Fruit fly (Drosophila melanogaster) whole organism, embryonic: ENCODE data around the gene CG4297.

Source experiments
- Asciz ChIP-seq: fragments of 200-800 bp; sonication (Bioruptor generic); optimal IDR thresholded peaks from 2 replicates; lab custom pipeline; 2017; ENCODE audit warnings: missing biosample characterization, mild to moderate bottlenecking, missing genetic modification characterization, missing genetic modification reagents
- B-H2 ChIP-seq: fragments of 200-800 bp; sonication (Bioruptor generic); optimal IDR thresholded peaks from 2 replicates; lab custom pipeline; 2018; ENCODE audit warnings: missing biosample characterization, mild to moderate bottlenecking, missing genetic modification characterization
- CG10147 ChIP-seq: fragments of 200-800 bp; sonication (Bioruptor generic); optimal IDR thresholded peaks from 2 replicates; lab custom pipeline; 2019; ENCODE audit warnings: missing biosample characterization, mild to moderate bottlenecking, missing genetic modification characterization, moderate library complexity
- CG10209 ChIP-seq: fragments of 200-800 bp; sonication (Bioruptor generic); optimal IDR thresholded peaks from 3 replicates; lab custom pipeline; 2017; ENCODE audit warnings: missing biosample characterization, mild to moderate bottlenecking, missing genetic modification characterization, missing genetic modification reagents
- CG10267 ChIP-seq: fragments of 200-800 bp; sonication (Bioruptor generic); optimal IDR thresholded peaks from 2 replicates; lab custom pipeline; 2018; ENCODE audit warnings: missing biosample characterization, mild to moderate bottlenecking, missing genetic modification characterization, moderate library complexity
- CG10543 ChIP-seq: fragments of 200-800 bp; sonication (Bioruptor generic); optimal IDR thresholded peaks from 3 replicates; lab custom pipeline; 2017; ENCODE audit warnings: missing biosample characterization, mild to moderate bottlenecking, missing genetic modification characterization, moderate library complexity
- CG10959 ChIP-seq: fragments of 200-800 bp; sonication (Bioruptor generic); IDR thresholded peaks from 2 replicates; pipeline ENCODE4 v1.3.6; 2022; ENCODE audit warnings: missing biosample characterization, missing genetic modification characterization
- CG12104 ChIP-seq: fragments of 200-800 bp; sonication (Bioruptor generic); optimal IDR thresholded peaks from 3 replicates; lab custom pipeline; 2016; ENCODE audit warnings: missing biosample characterization, missing genetic modification characterization
- CG12155 ChIP-seq: fragments of 200-800 bp; sonication (Bioruptor generic); optimal IDR thresholded peaks from 3 replicates; lab custom pipeline; 2016; ENCODE audit warnings: missing biosample characterization, missing genetic modification characterization
- CG12299 ChIP-seq: fragments of 200-800 bp; sonication (Bioruptor generic); optimal IDR thresholded peaks from 2 replicates; lab custom pipeline; 2018; ENCODE audit warnings: missing biosample characterization, mild to moderate bottlenecking, missing genetic modification characterization
- CG13123 ChIP-seq: fragments of 200-800 bp; sonication (Bioruptor generic); optimal IDR thresholded peaks from 2 replicates; lab custom pipeline; 2016; ENCODE audit warnings: missing biosample characterization, missing genetic modification characterization
- CG14860 ChIP-seq: fragments of 200-800 bp; sonication (Bioruptor generic); IDR thresholded peaks from 3 replicates; pipeline ENCODE4 v1.3.6; 2022; ENCODE audit warnings: missing biosample characterization, missing genetic modification characterization; ENCODE audit not compliant: partially characterized antibody
- CG14965 ChIP-seq: fragments of 200-800 bp; sonication (Bioruptor generic); optimal IDR thresholded peaks from 2 replicates; lab custom pipeline; 2016; ENCODE audit warnings: missing biosample characterization, missing genetic modification characterization, borderline replicate concordance
- CG16815 ChIP-seq: fragments of 200-800 bp; sonication (Bioruptor generic); optimal IDR thresholded peaks from 3 replicates; lab custom pipeline; 2017; ENCODE audit warnings: missing biosample characterization, mild to moderate bottlenecking, missing genetic modification characterization
- CG17359 ChIP-seq: fragments of 200-800 bp; sonication (Bioruptor generic); optimal IDR thresholded peaks from 3 replicates; lab custom pipeline; 2018; ENCODE audit warnings: missing biosample characterization, mild to moderate bottlenecking, missing genetic modification characterization, moderate library complexity
- CG17612 ChIP-seq: fragments of 200-800 bp; sonication (Bioruptor generic); IDR thresholded peaks from 2 replicates; pipeline ENCODE4 v1.3.6; 2022; ENCODE audit warnings: missing biosample characterization, missing genetic modification characterization
- CG2116 ChIP-seq: fragments of 200-800 bp; sonication (Bioruptor generic); optimal IDR thresholded peaks from 3 replicates; lab custom pipeline; 2018; ENCODE audit warnings: missing biosample characterization, mild to moderate bottlenecking, missing genetic modification characterization
- CG2889 ChIP-seq: fragments of 200-800 bp; sonication (Bioruptor generic); IDR thresholded peaks from 3 replicates; pipeline ENCODE4 v1.3.6; 2022; ENCODE audit warnings: missing biosample characterization, missing genetic modification characterization
- CG32532 ChIP-seq: fragments of 200-800 bp; sonication (Bioruptor generic); IDR thresholded peaks from 2 replicates; pipeline ENCODE4 v1.3.6; 2022; ENCODE audit warnings: missing biosample characterization, missing genetic modification characterization
- CG7786 ChIP-seq: fragments of 200-800 bp; sonication (Bioruptor generic); optimal IDR thresholded peaks from 2 replicates; lab custom pipeline; 2016; ENCODE audit warnings: missing biosample characterization, missing genetic modification characterization
- CG8359 ChIP-seq: fragments of 200-800 bp; sonication (Bioruptor generic); optimal IDR thresholded peaks from 2 replicates; lab custom pipeline; 2017; ENCODE audit warnings: missing biosample characterization, mild to moderate bottlenecking, missing genetic modification characterization, borderline replicate concordance
- CG8765 ChIP-seq: fragments of 200-800 bp; sonication (Bioruptor generic); IDR thresholded peaks from 2 replicates; pipeline ENCODE4 v1.3.6; 2022; ENCODE audit warnings: missing biosample characterization, missing genetic modification characterization
- CG8924 ChIP-seq: fragments of 200-800 bp; optimal IDR thresholded peaks from 3 replicates; lab custom pipeline; 2019; ENCODE audit warnings: missing biosample characterization, mild to moderate bottlenecking, missing genetic modification characterization, moderate library complexity
- CG9797 ChIP-seq: fragments of 200-800 bp; sonication (Bioruptor generic); optimal IDR thresholded peaks from 3 replicates; lab custom pipeline; 2018; ENCODE audit warnings: missing biosample characterization, mild to moderate bottlenecking, missing genetic modification characterization
- Dll ChIP-seq: fragments of 200-800 bp; sonication (Bioruptor generic); IDR thresholded peaks from 4 replicates; pipeline ENCODE4 v1.3.6; 2022; ENCODE audit warnings: missing biosample characterization, missing genetic modification characterization; ENCODE audit not compliant: partially characterized antibody
- Kr ChIP-seq: fragments of 200-800 bp; sonication (Bioruptor generic); optimal IDR thresholded peaks from 2 replicates; lab custom pipeline; 2017; ENCODE audit warnings: missing biosample characterization, mild to moderate bottlenecking, missing genetic modification characterization
- Med ChIP-seq: fragments of 200-800 bp; sonication (Bioruptor generic); peaks from one replicate; lab custom pipeline; 2016; ENCODE audit warnings: missing biosample characterization, missing genetic modification characterization, mild to moderate bottlenecking, inconsistent platforms, moderate library complexity
- abd-A ChIP-seq: fragments of 200-800 bp; sonication (Bioruptor generic); optimal IDR thresholded peaks from 3 replicates; lab custom pipeline; 2019; ENCODE audit warnings: missing biosample characterization, mild to moderate bottlenecking, missing genetic modification characterization, moderate library complexity
- amos ChIP-seq: fragments of 200-800 bp; sonication (Bioruptor generic); IDR thresholded peaks from 2 replicates; pipeline ENCODE4 v1.3.6; 2022; ENCODE audit warnings: missing biosample characterization, missing genetic modification characterization; ENCODE audit not compliant: partially characterized antibody
- bsh ChIP-seq, 2 experiments: fragments of 200-800 bp; sonication (Bioruptor generic); optimal IDR thresholded peaks; 2 replicates each; lab custom pipeline; 2017 to 2018; ENCODE audit warnings: mild to moderate bottlenecking in 2 of 2, missing biosample characterization in 2 of 2, missing genetic modification characterization in 2 of 2, moderate library complexity in 1 of 2
- cad ChIP-seq: fragments of >200 bp; optimal IDR thresholded peaks from 2 replicates; lab custom pipeline; 2017; ENCODE audit warnings: missing biosample characterization, missing genetic modification characterization
- disco-r ChIP-seq: fragments of 200-800 bp; sonication (Bioruptor generic); optimal IDR thresholded peaks from 2 replicates; lab custom pipeline; 2016; ENCODE audit warnings: missing biosample characterization, missing genetic modification characterization
- dysf ChIP-seq: fragments of 200-800 bp; sonication (Bioruptor generic); IDR thresholded peaks from 3 replicates; pipeline ENCODE4 v1.3.6; 2022; ENCODE audit warnings: missing biosample characterization, missing genetic modification characterization
- exex ChIP-seq: fragments of 200-800 bp; sonication (Bioruptor generic); optimal IDR thresholded peaks from 4 replicates; lab custom pipeline; 2018; ENCODE audit warnings: missing biosample characterization, mild to moderate bottlenecking, missing genetic modification characterization, moderate library complexity
- fd64A ChIP-seq: fragments of 200-800 bp; sonication (Bioruptor generic); optimal IDR thresholded peaks from 3 replicates; lab custom pipeline; 2018; ENCODE audit warnings: missing biosample characterization, mild to moderate bottlenecking, missing genetic modification characterization
- gcm ChIP-seq: fragments of 200-800 bp; sonication (Bioruptor generic); optimal IDR thresholded peaks from 2 replicates; lab custom pipeline; 2019; ENCODE audit warnings: missing biosample characterization, mild to moderate bottlenecking, missing genetic modification characterization, moderate library complexity
- gem ChIP-seq: fragments of 200-800 bp; sonication (Bioruptor generic); optimal IDR thresholded peaks from 2 replicates; lab custom pipeline; 2019; ENCODE audit warnings: missing biosample characterization, mild to moderate bottlenecking, missing genetic modification characterization, moderate library complexity
- gfzf ChIP-seq: fragments of 200-800 bp; sonication (Bioruptor generic); optimal IDR thresholded peaks from 2 replicates; lab custom pipeline; 2016; ENCODE audit warnings: missing biosample characterization, mild to moderate bottlenecking, missing genetic modification characterization, moderate library complexity
- grau ChIP-seq: fragments of 200-800 bp; optimal IDR thresholded peaks from 3 replicates; lab custom pipeline; 2019; ENCODE audit warnings: missing biosample characterization, mild to moderate bottlenecking, missing genetic modification characterization, moderate library complexity
- hb ChIP-seq: fragments of 200-800 bp; sonication (Bioruptor generic); IDR thresholded peaks from 3 replicates; pipeline ENCODE4 v1.3.6; 2022; ENCODE audit warnings: missing biosample characterization, missing genetic modification characterization; ENCODE audit not compliant: partially characterized antibody
- her ChIP-seq: fragments of 200-800 bp; sonication (Bioruptor generic); optimal IDR thresholded peaks from 2 replicates; lab custom pipeline; 2016; ENCODE audit warnings: missing biosample characterization, missing genetic modification characterization
- kah ChIP-seq: fragments of 200-800 bp; sonication (Bioruptor generic); optimal IDR thresholded peaks from 2 replicates; lab custom pipeline; 2018; ENCODE audit warnings: missing biosample characterization, mild to moderate bottlenecking, missing genetic modification characterization
- klu ChIP-seq: fragments of 200-800 bp; sonication (Bioruptor generic); IDR thresholded peaks from 2 replicates; pipeline ENCODE4 v1.3.6; 2022; ENCODE audit warnings: missing biosample characterization, missing genetic modification characterization
- lola ChIP-seq, 3 experiments: fragments of >200 bp in 2 of 3; fragments of 200-800 bp in 1 of 3; sonication (Bioruptor generic) in 1 of 3; optimal IDR thresholded peaks; 2 replicates each; lab custom pipeline; 2017 to 2019; ENCODE audit warnings: missing biosample characterization in 3 of 3, missing genetic modification characterization in 3 of 3, mild to moderate bottlenecking in 1 of 3, moderate library complexity in 1 of 3
- slou ChIP-seq: fragments of 200-800 bp; sonication (Bioruptor generic); optimal IDR thresholded peaks from 3 replicates; lab custom pipeline; 2016; ENCODE audit warnings: missing biosample characterization, missing genetic modification characterization
- tin ChIP-seq: fragments of 200-800 bp; sonication (Bioruptor generic); optimal IDR thresholded peaks from 3 replicates; lab custom pipeline; 2016; ENCODE audit warnings: missing biosample characterization, missing genetic modification characterization
- vvl ChIP-seq: fragments of 200-800 bp; sonication (Bioruptor generic); IDR thresholded peaks from 2 replicates; pipeline ENCODE4 v1.3.6; 2022; ENCODE audit warnings: missing biosample characterization, missing genetic modification characterization
- wor ChIP-seq: fragments of 200-800 bp; sonication (Bioruptor generic); IDR thresholded peaks from 2 replicates; pipeline ENCODE4 v1.3.6; 2022; ENCODE audit warnings: missing biosample characterization, missing genetic modification characterization

CG4297 gene

DNA sequence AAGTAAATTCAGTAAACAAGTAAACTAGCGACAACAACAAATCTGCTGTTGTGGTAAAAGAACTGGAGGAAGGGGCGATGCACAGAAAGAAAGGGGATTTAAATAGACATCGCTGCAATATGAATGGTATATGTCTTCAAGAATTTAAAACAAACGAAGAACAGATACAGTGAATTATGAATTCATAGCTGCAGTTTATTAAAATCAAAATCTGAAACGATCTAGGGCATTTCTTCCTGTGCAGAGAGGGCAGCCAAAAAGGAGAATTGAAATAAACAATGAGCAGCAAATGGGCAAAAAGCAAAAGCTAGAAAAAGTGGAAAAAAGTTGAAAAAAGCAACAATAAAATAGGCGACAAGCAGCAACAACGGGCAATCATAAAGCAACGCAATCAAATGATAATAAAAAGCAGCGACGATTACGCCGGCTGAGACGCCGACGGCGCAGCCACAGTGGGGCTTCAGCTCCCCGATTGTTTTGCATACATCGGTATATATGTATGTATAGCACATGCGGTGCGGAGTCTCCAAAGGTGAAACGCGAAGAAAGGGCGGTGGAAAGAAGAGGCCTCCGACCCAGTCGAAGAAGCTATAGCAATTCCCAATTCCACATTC, 3.1 kb downstream of the CG4297 start (continued):
- TF ChIP-seq slou (GFP tag; lab: Kevin White, UChicago) (peak; percentile 54), dysf (GFP tag; lab: Robert Waterston, UW) (peak; percentile 82), CG8359 (GFP tag; lab: Kevin White, UChicago) (peak; percentile 48), CG8765 (GFP tag; lab: Robert Waterston, UW) (peak; percentile 53; the same call in 1 of the 2 replicates), exex (tag; lab: Kevin White, UChicago) (peak; percentile 74), CG16815 (peak; percentile 36), CG9797 (GFP tag; lab: Kevin White, UChicago) (no peak), hb (GFP tag; lab: Robert Waterston, UW) (no peak), CG17612 (GFP tag; lab: Robert Waterston, UW) (peak; percentile 63), CG12299 (tag; lab: Kevin White, UChicago) (peak; percentile 19), kah (GFP tag; lab: Kevin White, UChicago) (peak; percentile 22), cad (GFP tag; lab: Kevin White, UChicago) (no peak), CG14965 (no peak), Kr (GFP tag; lab: Kevin White, UChicago) (no peak), CG14860 (GFP tag; lab: Robert Waterston, UW) (no peak), gcm (peak; percentile 67), her (GFP tag; lab: Kevin White, UChicago) (peak; percentile 69), CG10147 (peak; percentile 58), bsh (GFP tag; optimal IDR thresholded peaks at IDR 0.05; lab: Kevin White, UChicago) (peak; percentile 65 to 79), klu (0 out of 2 replicates have a peak, but pooled peaks have one; percentile 39), Dll (no peak), CG32532 (GFP tag; lab: Robert Waterston, UW) (peak; percentile 72), Asciz (GFP tag; lab: Kevin White, UChicago) (peak; percentile 88), grau (peak; percentile 65), wor (GFP tag; lab: Robert Waterston, UW) (peak; percentile 64), CG13123 (GFP tag; lab: Kevin White, UChicago) (peak; percentile 55), Med (GFP tag; lab: Kevin White, UChicago) (peak; percentile 94), CG10267 (tag; lab: Kevin White, UChicago) (peak; percentile 57), abd-A (tag; lab: Kevin White, UChicago) (peak; percentile 76), CG10209 (GFP tag; lab: Kevin White, UChicago) (peak; percentile 76), fd64A (GFP tag; lab: Kevin White, UChicago) (peak; percentile 50), CG12104 (GFP tag; lab: Kevin White, UChicago) (peak; percentile 55), CG7786 (peak; percentile 81), CG10959 (no peak), CG2889 (GFP tag; lab: Robert Waterston, UW) (peak; percentile 45; the same call in 1 of the 3 replicates), lola (GFP tag; optimal IDR thresholded peaks at IDR 0.05; lab: Kevin White, UChicago) (no peak), B-H2 (GFP tag; lab: Kevin White, UChicago) (no peak), CG8924 (tag; lab: Kevin White, UChicago) (peak; percentile 80), gem (tag; lab: Kevin White, UChicago) (peak; percentile 86), tin (GFP tag; lab: Kevin White, UChicago) (peak; percentile 65), vvl (peak; percentile 87), gfzf (GFP tag; lab: Kevin White, UChicago) (no peak), CG2116 (GFP tag; lab: Kevin White, UChicago) (peak; percentile 27), CG12155 (GFP tag; lab: Kevin White, UChicago) (peak; percentile 70), disco-r (GFP tag; lab: Kevin White, UChicago) (no peak), amos (no peak), CG10543 (peak; percentile 30), CG17359 (tag; lab: Kevin White, UChicago) (peak; percentile 88)
